Fruit fly (Drosophila melanogaster): Measurements from ENCODE around the gene CG11594.

DNA sequence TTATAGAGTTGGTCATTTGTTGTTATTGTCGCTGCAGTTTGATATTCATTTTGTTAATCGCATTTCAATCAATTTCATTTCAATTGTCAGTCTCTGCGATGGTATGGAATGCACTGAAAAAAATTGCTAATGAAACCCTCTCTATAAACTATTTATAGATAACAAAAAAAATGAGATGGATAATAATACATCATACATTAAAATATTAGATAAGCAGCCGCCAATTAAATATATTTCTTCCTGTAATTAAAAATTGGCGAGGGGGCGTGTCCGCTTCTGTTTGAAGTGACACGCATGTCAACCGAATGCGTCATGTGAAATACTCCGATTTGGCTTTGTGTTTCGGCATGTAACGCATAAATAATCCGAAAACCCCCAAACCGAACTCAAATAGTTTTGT lies 18.7 kb upstream of the CG11594 start:
- no peak for TF ChIP-seq usp (GFP tag; optimal IDR thresholded peaks at IDR 0.05)
- no peak for TF ChIP-seq psq (optimal IDR thresholded peaks at IDR 0.05)
- no peak for TF ChIP-seq pan (optimal IDR thresholded peaks at IDR 0.05)
- no peak for TF ChIP-seq CG8478 (optimal IDR thresholded peaks at IDR 0.05)

Data from whole organism.